Worm (Caenorhabditis elegans) whole organism, midembryonic: ENCODE measurements around the gene srz-103.
"Not testable (repeated sequence)": the region's sequence is repeated elsewhere in the genome, so short reads cannot be mapped to it uniquely, and the experiment has no call there.

ENCODE experiments used
- T22C8.4 ChIP-seq: fragments of 200-800 bp; sonication (Bioruptor generic); IDR thresholded peaks from 2 replicates; pipeline ENCODE4 v1.3.6; 2022; ENCODE audit warnings: missing genetic modification characterization, missing compliant biosample characterization
- cog-1 ChIP-seq: sonication (generic microtip); optimal IDR thresholded peaks from 2 replicates; lab custom pipeline; 2016; ENCODE audit warnings: missing genetic modification characterization, missing compliant biosample characterization
- flt-1 ChIP-seq: fragments of 200-800 bp; sonication (Bioruptor generic); IDR thresholded peaks from 2 replicates; pipeline ENCODE4 v1.3.6; 2022; ENCODE audit warnings: missing genetic modification characterization, missing compliant biosample characterization
- klf-2 ChIP-seq: fragments of 200-800 bp; sonication (Bioruptor generic); conservative IDR thresholded peaks from 2 replicates; pipeline ENCODE4 v1.3.6; 2022; ENCODE audit warnings: missing genetic modification reagents, missing genetic modification characterization, missing compliant biosample characterization
- med-1 ChIP-seq: sonication (generic microtip); optimal IDR thresholded peaks from 2 replicates; lab custom pipeline; 2017; ENCODE audit warnings: missing genetic modification characterization, mild to moderate bottlenecking, missing compliant biosample characterization, antibody characterized with exemption, missing genetic modification reagents; ENCODE audit not compliant: insufficient read depth
- ref-1 ChIP-seq: fragments of 200-800 bp; sonication (Bioruptor generic); conservative IDR thresholded peaks from 2 replicates; pipeline ENCODE4 v1.3.6; 2022; ENCODE audit warnings: missing genetic modification reagents, missing genetic modification characterization, missing compliant biosample characterization
- tab-1 ChIP-seq: fragments of 200-800 bp; sonication (Bioruptor generic); IDR thresholded peaks from 2 replicates; pipeline ENCODE4 v1.3.6; 2022; ENCODE audit warnings: missing genetic modification characterization, missing compliant biosample characterization
- ztf-23 ChIP-seq: fragments of 200-800 bp; sonication (Bioruptor generic); IDR thresholded peaks from 2 replicates; pipeline ENCODE4 v1.3.6; 2022; ENCODE audit warnings: missing genetic modification reagents, missing genetic modification characterization, missing compliant biosample characterization
- ztf-29 ChIP-seq: fragments of 200-800 bp; sonication (Bioruptor generic); IDR thresholded peaks from 2 replicates; pipeline ENCODE4 v1.3.6; 2022; ENCODE audit warnings: missing genetic modification reagents, missing genetic modification characterization, missing compliant biosample characterization

Gene srz-103

ce11 chrV:16675553-16675952 lies 3.6 kb downstream of the srz-103 start, which contains the start of gene srz-1:
TSS of gene srz-1 (plus strand) at chrV:16675853.
- TF ChIP-seq tab-1 (GFP tag; lab: Robert Waterston, UW) (no peak), med-1 (GFP tag; lab: Kevin White, UChicago) (no peak), klf-2 (GFP tag; lab: Robert Waterston, UW) (no peak), ref-1 (no peak), ztf-23 (no peak), ztf-29 (GFP tag; lab: Robert Waterston, UW) (no peak), flt-1 (GFP tag; lab: Robert Waterston, UW) (no peak)

ce11 chrV:16674399-16674798 lies 4.7 kb downstream of the srz-103 start:
- TF ChIP-seq ztf-29 (GFP tag; lab: Robert Waterston, UW) (no peak), klf-2 (GFP tag; lab: Robert Waterston, UW) (no peak), T22C8.4 (GFP tag; lab: Robert Waterston, UW) (no peak), cog-1 (tag; lab: Kevin White, UChicago) (no peak), ztf-23 (no peak), tab-1 (GFP tag; lab: Robert Waterston, UW) (no peak)

ce11 chrV:16672198-16672597 lies 6.9 kb downstream of the srz-103 start, which contains the start of gene F14F8.8:
TSS of gene F14F8.8 (minus strand) at chrV:16672298.
- no peak for TF ChIP-seq tab-1 (GFP tag; lab: Robert Waterston, UW)
- no peak for TF ChIP-seq flt-1 (GFP tag; lab: Robert Waterston, UW)
- TF ChIP-seq ref-1 = no peak
- no peak for TF ChIP-seq klf-2 (GFP tag; lab: Robert Waterston, UW)
- no peak for TF ChIP-seq cog-1 (tag; lab: Kevin White, UChicago)
- TF ChIP-seq T22C8.4 (GFP tag; lab: Robert Waterston, UW) = no peak
- no peak for TF ChIP-seq ztf-29 (GFP tag; lab: Robert Waterston, UW)
- TF ChIP-seq ztf-23 = no peak
- TF ChIP-seq med-1 (GFP tag; lab: Kevin White, UChicago) = no peak

ce11 chrV:16671190-16671589 lies 7.9 kb downstream of the srz-103 start, which contains the start of gene str-61:
TSS of gene str-61 (minus strand) at chrV:16671290.
- TF ChIP-seq ref-1 = no peak
- TF ChIP-seq cog-1 (tag; lab: Kevin White, UChicago) = no peak
- no peak for TF ChIP-seq med-1 (GFP tag; lab: Kevin White, UChicago)
- no peak for TF ChIP-seq T22C8.4 (GFP tag; lab: Robert Waterston, UW)
- no peak for TF ChIP-seq tab-1 (GFP tag; lab: Robert Waterston, UW)
- TF ChIP-seq flt-1 (GFP tag; lab: Robert Waterston, UW) = no peak
- no peak for TF ChIP-seq ztf-29 (GFP tag; lab: Robert Waterston, UW)
- no peak for TF ChIP-seq ztf-23
- TF ChIP-seq klf-2 (GFP tag; lab: Robert Waterston, UW) = no peak

- TF ChIP-seq flt-1 (GFP tag; lab: Robert Waterston, UW) (no peak), cog-1 (tag; lab: Kevin White, UChicago) (no peak), tab-1 (GFP tag; lab: Robert Waterston, UW) (no peak), med-1 (GFP tag; lab: Kevin White, UChicago) (no peak), ztf-23 (no peak), T22C8.4 (GFP tag; lab: Robert Waterston, UW) (no peak), klf-2 (GFP tag; lab: Robert Waterston, UW) (no peak), ref-1 (no peak), ztf-29 (GFP tag; lab: Robert Waterston, UW) (no peak)
Measured at ce11 chrV:16668473-16668872, 10.7 kb downstream of the srz-103 start, which contains the start of gene F14F8.9. TSS of gene F14F8.9 (minus strand) at chrV:16668573.

ce11 chrV:16666647-16667046 lies 12.5 kb downstream of the srz-103 start, which contains the start of gene F14F8.14:
TSS of gene F14F8.14 (minus strand) at chrV:16666747.
- TF ChIP-seq tab-1 (GFP tag; lab: Robert Waterston, UW) (no peak), ztf-29 (GFP tag; lab: Robert Waterston, UW) (no peak), ztf-23 (no peak), T22C8.4 (GFP tag; lab: Robert Waterston, UW) (no peak), klf-2 (GFP tag; lab: Robert Waterston, UW) (no peak), cog-1 (tag; lab: Kevin White, UChicago) (no peak), med-1 (GFP tag; lab: Kevin White, UChicago) (no peak), flt-1 (GFP tag; lab: Robert Waterston, UW) (no peak), ref-1 (no peak)

- not testable (repeated sequence) for TF ChIP-seq ztf-29 (GFP tag; lab: Robert Waterston, UW); cog-1 (tag; lab: Kevin White, UChicago); T22C8.4 (GFP tag; lab: Robert Waterston, UW)
Measured at ce11 chrV:16660816-16661215, 18.3 kb downstream of the srz-103 start, which contains the start of gene Y70C5B.2. TSS of gene Y70C5B.2 (minus strand) at chrV:16660916.

- not testable (repeated sequence) for TF ChIP-seq klf-2 (GFP tag; lab: Robert Waterston, UW); ref-1; T22C8.4 (GFP tag; lab: Robert Waterston, UW)
Measured at ce11 chrV:16654242-16654641, 24.9 kb downstream of the srz-103 start, which contains the start of gene W06G6.15. TSS of gene W06G6.15 (plus strand) at chrV:16654542.

ce11 chrV:16649200-16649599 lies 29.9 kb downstream of the srz-103 start, which contains the start of gene W06G6.11:
TSS of gene W06G6.11 (minus strand) at chrV:16649300.
- not testable (repeated sequence) for TF ChIP-seq med-1 (GFP tag; lab: Kevin White, UChicago); cog-1 (tag; lab: Kevin White, UChicago); ztf-29 (GFP tag; lab: Robert Waterston, UW)
